Fruit fly (Drosophila melanogaster) whole organism, embryonic: ENCODE measurements around the gene Aprt.
A peak's percentile ranks its signal among the peaks of the same experiment; 100 is the strongest.

Source experiments
- Atf3 ChIP-seq: fragments of 200-800 bp; sonication (Bioruptor generic); optimal IDR thresholded peaks from 3 replicates; lab custom pipeline; 2016; ENCODE audit warnings: missing biosample characterization, missing genetic modification characterization
- B-H1 ChIP-seq: fragments of 200-800 bp; sonication (Bioruptor generic); IDR thresholded peaks from 3 replicates; pipeline ENCODE4 v1.3.6; 2022; ENCODE audit warnings: missing biosample characterization, missing genetic modification characterization
- CG11695 ChIP-seq: fragments of 200-800 bp; sonication (Bioruptor generic); IDR thresholded peaks from 3 replicates; pipeline ENCODE4 v1.3.6; 2022; ENCODE audit warnings: missing biosample characterization, missing genetic modification characterization
- CG11723 ChIP-seq: fragments of 200-800 bp; sonication (Bioruptor generic); optimal IDR thresholded peaks from 2 replicates; lab custom pipeline; 2017; ENCODE audit warnings: missing biosample characterization, mild to moderate bottlenecking, missing genetic modification characterization
- CG16813 ChIP-seq: fragments of 200-800 bp; sonication (Bioruptor generic); IDR thresholded peaks from 3 replicates; pipeline ENCODE4 v1.3.6; 2022; ENCODE audit warnings: missing biosample characterization, missing genetic modification characterization; ENCODE audit not compliant: partially characterized antibody
- CG16815 ChIP-seq: fragments of 200-800 bp; sonication (Bioruptor generic); optimal IDR thresholded peaks from 3 replicates; lab custom pipeline; 2017; ENCODE audit warnings: missing biosample characterization, mild to moderate bottlenecking, missing genetic modification characterization
- CG17186 ChIP-seq: fragments of 200-800 bp; sonication (Bioruptor generic); optimal IDR thresholded peaks from 3 replicates; lab custom pipeline; 2017; ENCODE audit warnings: missing biosample characterization, missing genetic modification reagents, missing genetic modification characterization
- CG17912 ChIP-seq: fragments of 200-800 bp; sonication (Bioruptor generic); optimal IDR thresholded peaks from 2 replicates; lab custom pipeline; 2018; ENCODE audit warnings: missing biosample characterization, mild to moderate bottlenecking, missing genetic modification characterization
- CG2116 ChIP-seq: fragments of 200-800 bp; sonication (Bioruptor generic); optimal IDR thresholded peaks from 3 replicates; lab custom pipeline; 2018; ENCODE audit warnings: missing biosample characterization, mild to moderate bottlenecking, missing genetic modification characterization
- CG3065 ChIP-seq: fragments of 200-800 bp; sonication (Bioruptor generic); optimal IDR thresholded peaks from 2 replicates; lab custom pipeline; 2016; ENCODE audit warnings: missing biosample characterization, missing genetic modification characterization
- CG32767 ChIP-seq: fragments of 200-800 bp; sonication (Bioruptor generic); IDR thresholded peaks from 2 replicates; pipeline ENCODE4 v1.3.6; 2022; ENCODE audit warnings: missing biosample characterization, missing genetic modification characterization
- CG34422 ChIP-seq: fragments of 200-800 bp; sonication (Bioruptor generic); IDR thresholded peaks from 3 replicates; pipeline ENCODE4 v1.3.6; 2022; ENCODE audit warnings: missing biosample characterization, missing genetic modification characterization
- CG6272 ChIP-seq: fragments of 200-800 bp; sonication (Bioruptor generic); IDR thresholded peaks from 2 replicates; pipeline ENCODE4 v1.3.6; 2022; ENCODE audit warnings: missing biosample characterization, missing genetic modification characterization
- CG8290 ChIP-seq, 3 experiments: fragments of 200-800 bp; sonication (Bioruptor generic); optimal IDR thresholded peaks; 2 replicates each; lab custom pipeline; 2016 to 2019; ENCODE audit warnings: missing biosample characterization in 3 of 3, missing genetic modification characterization in 3 of 3, mild to moderate bottlenecking in 2 of 3, moderate library complexity in 1 of 3
- CG9609 ChIP-seq: fragments of 200-800 bp; sonication (Bioruptor generic); optimal IDR thresholded peaks from 3 replicates; lab custom pipeline; 2016; ENCODE audit warnings: missing biosample characterization, missing genetic modification characterization
- D ChIP-seq, 2 experiments: fragments of 200-800 bp in 1 of 2; fragments of >200 bp in 1 of 2; sonication (Bioruptor generic) in 1 of 2; optimal IDR thresholded peaks; 2 replicates in 1 of 2; 3 replicates in 1 of 2; lab custom pipeline; 2017; ENCODE audit warnings: mild to moderate bottlenecking in 1 of 2, missing biosample characterization in 1 of 2, missing genetic modification characterization in 1 of 2, missing genetic modification reagents in 1 of 2
- Dbx ChIP-seq: fragments of 200-800 bp; sonication (Bioruptor generic); IDR thresholded peaks from 3 replicates; pipeline ENCODE4 v1.3.6; 2022; ENCODE audit warnings: missing biosample characterization, missing genetic modification characterization
- Dip3 ChIP-seq: fragments of 200-800 bp; sonication (Bioruptor generic); optimal IDR thresholded peaks from 3 replicates; lab custom pipeline; 2016; ENCODE audit warnings: missing biosample characterization, missing genetic modification characterization
- Gsc ChIP-seq: fragments of 200-800 bp; sonication (Bioruptor generic); IDR thresholded peaks from 2 replicates; pipeline ENCODE4 v1.3.6; 2022; ENCODE audit warnings: missing biosample characterization, missing genetic modification characterization
- HLHmδ ChIP-seq: fragments of 200-800 bp; sonication (Bioruptor generic); optimal IDR thresholded peaks from 2 replicates; lab custom pipeline; 2018; ENCODE audit warnings: missing biosample characterization, mild to moderate bottlenecking, missing genetic modification characterization, moderate library complexity
- Hr3 ChIP-seq: fragments of 200-800 bp; sonication (Bioruptor generic); optimal IDR thresholded peaks from 3 replicates; lab custom pipeline; 2016; ENCODE audit warnings: missing biosample characterization, missing genetic modification characterization
- Jarid2 ChIP-seq: fragments of 200-800 bp; sonication (Bioruptor generic); optimal IDR thresholded peaks from 3 replicates; lab custom pipeline; 2017; ENCODE audit warnings: mild to moderate bottlenecking, missing biosample characterization, missing genetic modification reagents, missing genetic modification characterization
- Kr ChIP-seq: fragments of 200-800 bp; sonication (Bioruptor generic); optimal IDR thresholded peaks from 2 replicates; lab custom pipeline; 2017; ENCODE audit warnings: missing biosample characterization, mild to moderate bottlenecking, missing genetic modification characterization
- Pdp1 ChIP-seq, 2 experiments: fragments of 200-800 bp; sonication (Bioruptor generic); optimal IDR thresholded peaks; 3 replicates each; lab custom pipeline; 2016; ENCODE audit warnings: missing biosample characterization in 2 of 2, missing genetic modification characterization in 2 of 2, mild to moderate bottlenecking in 1 of 2, moderate library complexity in 1 of 2
- Ssrp ChIP-seq: fragments of 200-800 bp; sonication (Bioruptor generic); optimal IDR thresholded peaks from 2 replicates; lab custom pipeline; 2018; ENCODE audit warnings: missing biosample characterization, mild to moderate bottlenecking, missing genetic modification characterization, moderate library complexity
- Stat92E ChIP-seq, 3 experiments: fragments of >200 bp in 2 of 3; fragments of 200-800 bp in 1 of 3; sonication (Bioruptor generic) in 1 of 3; optimal IDR thresholded peaks; 2 replicates each; lab custom pipeline; 2017 to 2019; ENCODE audit warnings: missing biosample characterization in 3 of 3, missing genetic modification characterization in 3 of 3, mild to moderate bottlenecking in 1 of 3, moderate library complexity in 1 of 3
- Xrp1 ChIP-seq: fragments of 200-800 bp; sonication (Bioruptor generic); IDR thresholded peaks from 2 replicates; pipeline ENCODE4 v1.3.6; 2022; ENCODE audit warnings: missing biosample characterization, missing genetic modification characterization
- al ChIP-seq: fragments of 200-800 bp; sonication (Bioruptor generic); IDR thresholded peaks from 2 replicates; pipeline ENCODE4 v1.3.6; 2022; ENCODE audit warnings: missing biosample characterization, missing genetic modification characterization
- amos ChIP-seq: fragments of 200-800 bp; sonication (Bioruptor generic); IDR thresholded peaks from 2 replicates; pipeline ENCODE4 v1.3.6; 2022; ENCODE audit warnings: missing biosample characterization, missing genetic modification characterization; ENCODE audit not compliant: partially characterized antibody
- bbx ChIP-seq: fragments of 200-800 bp; sonication (Bioruptor generic); IDR thresholded peaks from 2 replicates; pipeline ENCODE4 v1.3.6; 2022; ENCODE audit warnings: missing biosample characterization, missing genetic modification characterization; ENCODE audit not compliant: partially characterized antibody
- croc ChIP-seq: fragments of 200-800 bp; sonication (Bioruptor generic); conservative IDR thresholded peaks from 3 replicates; pipeline ENCODE4 v1.3.6; 2022; ENCODE audit warnings: missing biosample characterization, missing genetic modification characterization
- cwo ChIP-seq: fragments of 200-800 bp; sonication (Bioruptor generic); optimal IDR thresholded peaks from 3 replicates; lab custom pipeline; 2017; ENCODE audit warnings: missing biosample characterization, missing genetic modification characterization, mild to moderate bottlenecking, moderate library complexity, missing genetic modification reagents
- dati ChIP-seq: fragments of 200-800 bp; sonication (Bioruptor generic); IDR thresholded peaks from 2 replicates; pipeline ENCODE4 v1.3.6; 2022; ENCODE audit warnings: missing biosample characterization, missing genetic modification characterization
- disco-r ChIP-seq: fragments of 200-800 bp; sonication (Bioruptor generic); optimal IDR thresholded peaks from 2 replicates; lab custom pipeline; 2016; ENCODE audit warnings: missing biosample characterization, missing genetic modification characterization
- gfzf ChIP-seq: fragments of 200-800 bp; sonication (Bioruptor generic); optimal IDR thresholded peaks from 2 replicates; lab custom pipeline; 2016; ENCODE audit warnings: missing biosample characterization, mild to moderate bottlenecking, missing genetic modification characterization, moderate library complexity
- ken ChIP-seq: fragments of 200-800 bp; sonication (Bioruptor generic); IDR thresholded peaks from 3 replicates; pipeline ENCODE4 v1.3.6; 2022; ENCODE audit warnings: missing biosample characterization, missing genetic modification characterization
- klu ChIP-seq: fragments of 200-800 bp; sonication (Bioruptor generic); IDR thresholded peaks from 2 replicates; pipeline ENCODE4 v1.3.6; 2022; ENCODE audit warnings: missing biosample characterization, missing genetic modification characterization
- knrl ChIP-seq: fragments of 200-800 bp; sonication (Bioruptor generic); IDR thresholded peaks from 3 replicates; pipeline ENCODE4 v1.3.6; 2022; ENCODE audit warnings: missing biosample characterization, missing genetic modification characterization; ENCODE audit not compliant: partially characterized antibody
- luna ChIP-seq: fragments of 200-800 bp; sonication (Bioruptor generic); optimal IDR thresholded peaks from 2 replicates; lab custom pipeline; 2016; ENCODE audit warnings: missing biosample characterization, missing genetic modification characterization
- nerfin-1 ChIP-seq: fragments of 200-800 bp; sonication (Bioruptor generic); optimal IDR thresholded peaks from 3 replicates; lab custom pipeline; 2019; ENCODE audit warnings: missing biosample characterization, mild to moderate bottlenecking, missing genetic modification characterization, moderate library complexity
- pfk ChIP-seq: fragments of 200-800 bp; sonication (Bioruptor generic); optimal IDR thresholded peaks from 2 replicates; lab custom pipeline; 2018; ENCODE audit warnings: missing biosample characterization, mild to moderate bottlenecking, missing genetic modification characterization, moderate library complexity
- slbo ChIP-seq: fragments of 200-800 bp; sonication (Bioruptor generic); IDR thresholded peaks from 2 replicates; pipeline ENCODE4 v1.3.6; 2022; ENCODE audit warnings: missing biosample characterization, missing genetic modification characterization
- slp2 ChIP-seq: fragments of 200-800 bp; sonication (Bioruptor generic); optimal IDR thresholded peaks from 2 replicates; lab custom pipeline; 2016; ENCODE audit warnings: missing biosample characterization, missing genetic modification characterization
- sug ChIP-seq: fragments of 200-800 bp; optimal IDR thresholded peaks from 2 replicates; lab custom pipeline; 2019; ENCODE audit warnings: missing biosample characterization, mild to moderate bottlenecking, missing genetic modification characterization, moderate library complexity
- tap ChIP-seq: fragments of 200-800 bp; optimal IDR thresholded peaks from 3 replicates; lab custom pipeline; 2019; ENCODE audit warnings: missing biosample characterization, mild to moderate bottlenecking, missing genetic modification characterization, moderate library complexity
- tx ChIP-seq: fragments of 200-800 bp; sonication (Bioruptor generic); optimal IDR thresholded peaks from 2 replicates; lab custom pipeline; 2016; ENCODE audit warnings: missing biosample characterization, missing genetic modification characterization
- unpg ChIP-seq: fragments of 200-800 bp; sonication (Bioruptor generic); optimal IDR thresholded peaks from 3 replicates; lab custom pipeline; 2018; ENCODE audit warnings: missing biosample characterization, mild to moderate bottlenecking, missing genetic modification characterization, moderate library complexity
- zf30C ChIP-seq: fragments of 200-800 bp; sonication (Bioruptor generic); optimal IDR thresholded peaks from 3 replicates; lab custom pipeline; 2018; ENCODE audit warnings: missing biosample characterization, mild to moderate bottlenecking, missing genetic modification characterization

The Aprt gene

DNA sequence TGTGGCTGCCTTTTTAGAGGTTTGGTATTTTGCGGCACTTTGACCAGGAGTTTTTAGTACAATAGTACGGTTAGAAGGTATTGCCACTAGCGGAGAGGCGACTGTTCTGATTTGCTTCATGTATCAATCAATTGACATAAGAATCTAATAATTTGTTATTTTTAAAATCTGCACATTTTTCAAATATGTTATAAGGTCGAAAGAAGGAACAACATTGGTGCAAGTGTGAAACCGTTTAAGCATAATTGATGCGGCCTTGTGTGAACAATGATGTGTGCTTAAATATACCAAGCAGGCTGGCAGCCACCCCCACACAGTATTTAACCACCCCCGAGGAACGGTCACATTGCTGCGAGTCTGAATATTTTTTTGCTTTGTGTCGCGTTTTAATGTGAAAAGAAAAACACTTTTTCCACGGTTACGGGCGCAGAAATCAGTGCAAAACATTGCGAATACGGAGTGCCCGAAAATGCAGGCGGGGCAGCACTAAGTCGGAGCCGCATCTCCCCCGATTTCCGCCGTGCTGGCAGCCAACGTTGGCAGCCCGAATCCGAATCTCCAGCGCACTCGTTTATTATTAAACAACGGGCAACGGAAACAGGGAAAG lies 19.6 kb downstream of the Aprt start, which contains the start of the genes HBS1 and CG12025 (continued):
- TF ChIP-seq D (optimal IDR thresholded peaks at IDR 0.05; lab: Kevin White, UChicago) (no peak), D (GFP tag; optimal IDR thresholded peaks at IDR 0.05; lab: Kevin White, UChicago) (peak; percentile 9), Dbx (GFP tag; lab: Robert Waterston, UW) (no peak), croc (GFP tag; lab: Robert Waterston, UW) (no peak; the same call in 2 of the 3 replicates), Dip3 (GFP tag; lab: Kevin White, UChicago) (peak; percentile 62), bbx (no peak), gfzf (GFP tag; lab: Kevin White, UChicago) (peak; percentile 96), slbo (GFP tag; lab: Robert Waterston, UW) (peak; percentile 83), CG34422 (GFP tag; lab: Robert Waterston, UW) (no peak; the same call in 2 of the 3 replicates), luna (GFP tag; lab: Kevin White, UChicago) (no peak), Atf3 (GFP tag; lab: Kevin White, UChicago) (no peak), CG17186 (GFP tag; lab: Kevin White, UChicago) (peak; percentile 64), B-H1 (GFP tag; lab: Robert Waterston, UW) (no peak), tap (no peak), Ssrp (tag; lab: Kevin White, UChicago) (peak; percentile 50), CG8290 (GFP tag; optimal IDR thresholded peaks at IDR 0.05; lab: Kevin White, UChicago) (peak; percentile 76), CG8290 (tag; optimal IDR thresholded peaks at IDR 0.05; lab: Kevin White, UChicago) (no peak), CG16813 (GFP tag; lab: Robert Waterston, UW) (0 out of 3 replicates have a peak, but pooled peaks have one; percentile 22), zf30C (no peak), pfk (GFP tag; lab: Kevin White, UChicago) (no peak), CG32767 (GFP tag; lab: Robert Waterston, UW) (no peak), amos (0 out of 2 replicates have a peak, but pooled peaks have one; percentile 4), CG16815 (GFP tag; lab: Kevin White, UChicago) (peak; percentile 38), Jarid2 (GFP tag; lab: Kevin White, UChicago) (no peak), CG9609 (GFP tag; lab: Kevin White, UChicago) (peak; percentile 27), CG6272 (GFP tag; lab: Robert Waterston, UW) (peak; percentile 53; the same call in 1 of the 2 replicates), dati (GFP tag; lab: Robert Waterston, UW) (no peak), ken (GFP tag; lab: Robert Waterston, UW) (peak; percentile 55; the same call in 1 of the 3 replicates), disco-r (GFP tag; lab: Kevin White, UChicago) (no peak), Stat92E (GFP tag; optimal IDR thresholded peaks at IDR 0.05; lab: Kevin White, UChicago) (peak in 1 of 3 experiments; percentile 68), CG2116 (GFP tag; lab: Kevin White, UChicago) (peak; percentile 49), CG11695 (GFP tag; lab: Robert Waterston, UW) (no peak), cwo (GFP tag; lab: Kevin White, UChicago) (peak; percentile 5), nerfin-1 (tag; lab: Kevin White, UChicago) (peak; percentile 50), Gsc (GFP tag; lab: Robert Waterston, UW) (no peak), HLHmδ (GFP tag; lab: Kevin White, UChicago) (no peak), CG11723 (peak; percentile 38), knrl (GFP tag; lab: Robert Waterston, UW) (peak; percentile 27; the same call in 1 of the 3 replicates), al (GFP tag; lab: Robert Waterston, UW) (peak; percentile 51), sug (peak; percentile 71), Xrp1 (GFP tag; lab: Robert Waterston, UW) (no peak; the same call in none of the 2 replicates), tx (GFP tag; lab: Kevin White, UChicago) (peak; percentile 20), Pdp1 (GFP tag; optimal IDR thresholded peaks at IDR 0.05; lab: Kevin White, UChicago) (peak; percentile 60 to 68), Kr (GFP tag; lab: Kevin White, UChicago) (no peak), slp2 (GFP tag; lab: Kevin White, UChicago) (peak; percentile 38), CG3065 (GFP tag; lab: Kevin White, UChicago) (peak; percentile 63), klu (GFP tag; lab: Robert Waterston, UW) (peak; percentile 81), CG17912 (no peak), unpg (GFP tag; lab: Kevin White, UChicago) (peak; percentile 40), Hr3 (GFP tag; lab: Kevin White, UChicago) (peak; percentile 57)
